Fruit fly (Drosophila melanogaster) whole organism, embryonic: ENCODE measurements around the gene Rpn9.

Experiments
- Bteb2 ChIP-seq: fragments of 200-800 bp; sonication (Bioruptor generic); optimal IDR thresholded peaks from 2 replicates; lab custom pipeline; 2016; ENCODE audit warnings: missing biosample characterization, missing genetic modification characterization
- CG10366 ChIP-seq: fragments of 200-800 bp; sonication (Bioruptor generic); IDR thresholded peaks from 2 replicates; pipeline ENCODE4 v1.3.6; 2022; ENCODE audit warnings: missing biosample characterization, missing genetic modification characterization
- CG10431 ChIP-seq: fragments of 200-800 bp; sonication (Bioruptor generic); optimal IDR thresholded peaks from 3 replicates; lab custom pipeline; 2018; ENCODE audit warnings: missing biosample characterization, mild to moderate bottlenecking, missing genetic modification characterization
- CG11456 ChIP-seq: fragments of 200-800 bp; sonication (Bioruptor generic); IDR thresholded peaks from 3 replicates; pipeline ENCODE4 v1.3.6; 2022; ENCODE audit warnings: missing biosample characterization, missing genetic modification characterization
- CG12299 ChIP-seq: fragments of 200-800 bp; sonication (Bioruptor generic); optimal IDR thresholded peaks from 2 replicates; lab custom pipeline; 2018; ENCODE audit warnings: missing biosample characterization, mild to moderate bottlenecking, missing genetic modification characterization
- CG15011 ChIP-seq: fragments of 200-800 bp; sonication (Bioruptor generic); optimal IDR thresholded peaks from 3 replicates; lab custom pipeline; 2018; ENCODE audit warnings: missing biosample characterization, mild to moderate bottlenecking, missing genetic modification characterization
- CG15514 ChIP-seq: fragments of 200-800 bp; sonication (Bioruptor generic); optimal IDR thresholded peaks from 3 replicates; lab custom pipeline; 2017; ENCODE audit warnings: missing biosample characterization, missing genetic modification characterization, mild to moderate bottlenecking, moderate library complexity, missing genetic modification reagents
- CG15696 ChIP-seq: fragments of 200-800 bp; sonication (Bioruptor generic); optimal IDR thresholded peaks from 2 replicates; lab custom pipeline; 2019; ENCODE audit warnings: missing biosample characterization, mild to moderate bottlenecking, missing genetic modification characterization, moderate library complexity
- CG1602 ChIP-seq: fragments of 200-800 bp; sonication (Bioruptor generic); optimal IDR thresholded peaks from 3 replicates; lab custom pipeline; 2016; ENCODE audit warnings: missing biosample characterization, missing genetic modification characterization
- CG17361 ChIP-seq: fragments of 200-800 bp; sonication (Bioruptor generic); IDR thresholded peaks from 3 replicates; pipeline ENCODE4 v1.3.6; 2022; ENCODE audit warnings: missing biosample characterization, missing genetic modification characterization
- CG17568 ChIP-seq: fragments of 200-800 bp; sonication (Bioruptor generic); optimal IDR thresholded peaks from 2 replicates; lab custom pipeline; 2018; ENCODE audit warnings: missing biosample characterization, mild to moderate bottlenecking, missing genetic modification characterization, moderate library complexity
- CG17612 ChIP-seq: fragments of 200-800 bp; sonication (Bioruptor generic); IDR thresholded peaks from 2 replicates; pipeline ENCODE4 v1.3.6; 2022; ENCODE audit warnings: missing biosample characterization, missing genetic modification characterization
- CG17912 ChIP-seq: fragments of 200-800 bp; sonication (Bioruptor generic); optimal IDR thresholded peaks from 2 replicates; lab custom pipeline; 2018; ENCODE audit warnings: missing biosample characterization, mild to moderate bottlenecking, missing genetic modification characterization
- CG2129 ChIP-seq: fragments of 200-800 bp; sonication (Bioruptor generic); IDR thresholded peaks from 2 replicates; pipeline ENCODE4 v1.3.6; 2022; ENCODE audit warnings: missing biosample characterization, missing genetic modification characterization; ENCODE audit not compliant: partially characterized antibody
- CG4820 ChIP-seq: fragments of 200-800 bp; sonication (Bioruptor generic); optimal IDR thresholded peaks from 3 replicates; lab custom pipeline; 2016; ENCODE audit warnings: missing biosample characterization, missing genetic modification characterization
- CG6654 ChIP-seq: fragments of 200-800 bp; sonication (Bioruptor generic); optimal IDR thresholded peaks from 2 replicates; lab custom pipeline; 2017; ENCODE audit warnings: missing biosample characterization, mild to moderate bottlenecking, missing genetic modification characterization
- CG7372 ChIP-seq: fragments of 200-800 bp; sonication (Bioruptor generic); IDR thresholded peaks from 2 replicates; pipeline ENCODE4 v1.3.6; 2022; ENCODE audit warnings: missing biosample characterization, missing genetic modification characterization
- CG9876 ChIP-seq: fragments of 200-800 bp; sonication (Bioruptor generic); optimal IDR thresholded peaks from 2 replicates; lab custom pipeline; 2016; ENCODE audit warnings: missing biosample characterization, missing genetic modification characterization
- D19A ChIP-seq: fragments of 200-800 bp; optimal IDR thresholded peaks from 3 replicates; lab custom pipeline; 2019; ENCODE audit warnings: missing biosample characterization, mild to moderate bottlenecking, missing genetic modification characterization, moderate library complexity
- Doc3 ChIP-seq: fragments of 200-800 bp; sonication (Bioruptor generic); IDR thresholded peaks from 3 replicates; pipeline ENCODE4 v1.3.6; 2022; ENCODE audit warnings: missing biosample characterization, missing genetic modification characterization; ENCODE audit not compliant: partially characterized antibody
- Eip74EF ChIP-seq, 2 experiments: fragments of 200-800 bp in 1 of 2; fragments of >200 bp in 1 of 2; sonication (Bioruptor generic) in 1 of 2; optimal IDR thresholded peaks; 2 replicates each; lab custom pipeline; 2017 to 2019; ENCODE audit warnings: missing biosample characterization in 2 of 2, missing genetic modification characterization in 2 of 2, mild to moderate bottlenecking in 1 of 2, moderate library complexity in 1 of 2
- Ets97D ChIP-seq: fragments of 200-800 bp; sonication (Bioruptor generic); optimal IDR thresholded peaks from 3 replicates; lab custom pipeline; 2016; ENCODE audit warnings: missing biosample characterization, missing genetic modification characterization
- GATAe ChIP-seq: fragments of 200-800 bp; sonication (Bioruptor generic); conservative IDR thresholded peaks from 2 replicates; pipeline ENCODE4 v1.3.6; 2022; ENCODE audit warnings: missing biosample characterization, missing genetic modification characterization
- Hr51 ChIP-seq, 2 experiments: fragments of 200-800 bp; sonication (Bioruptor generic); optimal IDR thresholded peaks; 2 replicates in 1 of 2; 3 replicates in 1 of 2; lab custom pipeline; 2016 to 2018; ENCODE audit warnings: missing biosample characterization in 2 of 2, missing genetic modification characterization in 2 of 2, mild to moderate bottlenecking in 1 of 2, moderate library complexity in 1 of 2
- Lpt ChIP-seq: fragments of >200 bp; optimal IDR thresholded peaks from 2 replicates; lab custom pipeline; 2018; ENCODE audit warnings: missing biosample characterization, missing genetic modification characterization
- MTF-1 ChIP-seq: fragments of 200-800 bp; sonication (Bioruptor generic); optimal IDR thresholded peaks from 2 replicates; lab custom pipeline; 2018; ENCODE audit warnings: missing biosample characterization, mild to moderate bottlenecking, missing genetic modification characterization, borderline replicate concordance
- Myb ChIP-seq: fragments of 200-800 bp; sonication (Bioruptor generic); optimal IDR thresholded peaks from 2 replicates; lab custom pipeline; 2016; ENCODE audit warnings: missing biosample characterization, missing genetic modification characterization
- NK7.1 ChIP-seq: fragments of 200-800 bp; sonication (Bioruptor generic); optimal IDR thresholded peaks from 3 replicates; lab custom pipeline; 2016; ENCODE audit warnings: missing biosample characterization, missing genetic modification characterization
- Nf-YC ChIP-seq: fragments of 200-800 bp; optimal IDR thresholded peaks from 3 replicates; lab custom pipeline; 2019; ENCODE audit warnings: missing biosample characterization, mild to moderate bottlenecking, missing genetic modification characterization, moderate library complexity
- NfI ChIP-seq: fragments of 200-800 bp; sonication (Bioruptor generic); optimal IDR thresholded peaks from 3 replicates; lab custom pipeline; 2018; ENCODE audit warnings: missing biosample characterization, mild to moderate bottlenecking, missing genetic modification characterization, moderate library complexity
- Sin3A ChIP-seq: fragments of >200 bp; optimal IDR thresholded peaks from 2 replicates; lab custom pipeline; 2018
- Spps ChIP-seq: fragments of 200-800 bp; sonication (Bioruptor generic); optimal IDR thresholded peaks from 2 replicates; lab custom pipeline; 2018; ENCODE audit warnings: missing biosample characterization, mild to moderate bottlenecking, missing genetic modification characterization
- Sry-δ ChIP-seq: fragments of 200-800 bp; sonication (Bioruptor generic); optimal IDR thresholded peaks from 2 replicates; lab custom pipeline; 2016; ENCODE audit warnings: missing biosample characterization, missing genetic modification characterization
- Taf1 ChIP-seq: fragments of 200-800 bp; sonication (Bioruptor generic); IDR thresholded peaks from 2 replicates; pipeline ENCODE4 v1.3.6; 2022; ENCODE audit warnings: missing biosample characterization, missing genetic modification characterization
- Usf ChIP-seq: fragments of 200-800 bp; sonication (Bioruptor generic); optimal IDR thresholded peaks from 2 replicates; lab custom pipeline; 2017; ENCODE audit warnings: missing genotype, missing biosample characterization, missing genetic modification characterization
- ash1 ChIP-seq: fragments of 200-800 bp; sonication (Bioruptor generic); optimal IDR thresholded peaks from 2 replicates; lab custom pipeline; 2018; ENCODE audit warnings: missing biosample characterization, mild to moderate bottlenecking, missing genetic modification characterization
- bab2 ChIP-seq: fragments of 200-800 bp; sonication (Bioruptor generic); optimal IDR thresholded peaks from 2 replicates; lab custom pipeline; 2016; ENCODE audit warnings: missing biosample characterization, missing genetic modification characterization
- croc ChIP-seq: fragments of 200-800 bp; sonication (Bioruptor generic); conservative IDR thresholded peaks from 3 replicates; pipeline ENCODE4 v1.3.6; 2022; ENCODE audit warnings: missing biosample characterization, missing genetic modification characterization
- dpn ChIP-seq, 2 experiments: fragments of 200-800 bp; sonication (Bioruptor generic); optimal IDR thresholded peaks; 3 replicates each; lab custom pipeline; 2016; ENCODE audit warnings: missing biosample characterization in 2 of 2, missing genetic modification characterization in 2 of 2
- eve ChIP-seq, 2 experiments: fragments of >200 bp; optimal IDR thresholded peaks; 2 replicates each; lab custom pipeline; 2017; ENCODE audit warnings: missing biosample characterization in 2 of 2, missing genetic modification characterization in 2 of 2
- gsb ChIP-seq: fragments of 200-800 bp; sonication (Bioruptor generic); IDR thresholded peaks from 2 replicates; pipeline ENCODE4 v1.3.6; 2022; ENCODE audit warnings: missing biosample characterization, missing genetic modification characterization
- gsb-n ChIP-seq: fragments of 200-800 bp; sonication (Bioruptor generic); optimal IDR thresholded peaks from 3 replicates; lab custom pipeline; 2018; ENCODE audit warnings: missing biosample characterization, mild to moderate bottlenecking, missing genetic modification characterization
- inv ChIP-seq: fragments of 200-800 bp; sonication (Bioruptor generic); IDR thresholded peaks from 2 replicates; pipeline ENCODE4 v1.3.6; 2022; ENCODE audit warnings: missing biosample characterization, missing genetic modification characterization; ENCODE audit not compliant: partially characterized antibody
- lmd ChIP-seq: fragments of 200-800 bp; sonication (Bioruptor generic); IDR thresholded peaks from 2 replicates; pipeline ENCODE4 v1.3.6; 2022; ENCODE audit warnings: missing biosample characterization, missing genetic modification characterization
- luna ChIP-seq: fragments of 200-800 bp; sonication (Bioruptor generic); optimal IDR thresholded peaks from 2 replicates; lab custom pipeline; 2016; ENCODE audit warnings: missing biosample characterization, missing genetic modification characterization
- pho ChIP-seq: fragments of 200-800 bp; sonication (Bioruptor generic); optimal IDR thresholded peaks from 2 replicates; lab custom pipeline; 2016; ENCODE audit warnings: missing biosample characterization, missing genetic modification characterization
- pnt ChIP-seq: fragments of 200-800 bp; sonication (Bioruptor generic); optimal IDR thresholded peaks from 3 replicates; lab custom pipeline; 2016; ENCODE audit warnings: missing biosample characterization, missing genetic modification characterization
- sens ChIP-seq: fragments of 200-800 bp; sonication (Bioruptor generic); peaks from one replicate; lab custom pipeline; 2016; ENCODE audit warnings: missing biosample characterization, missing genetic modification characterization
- stwl ChIP-seq: fragments of 200-800 bp; sonication (Bioruptor generic); optimal IDR thresholded peaks from 3 replicates; lab custom pipeline; 2018; ENCODE audit warnings: missing biosample characterization, mild to moderate bottlenecking, missing genetic modification characterization, moderate library complexity
- vfl ChIP-seq: fragments of 200-800 bp; sonication (Bioruptor generic); optimal IDR thresholded peaks from 2 replicates; lab custom pipeline; 2016; ENCODE audit warnings: missing biosample characterization, missing genetic modification characterization

Gene Rpn9

DNA sequence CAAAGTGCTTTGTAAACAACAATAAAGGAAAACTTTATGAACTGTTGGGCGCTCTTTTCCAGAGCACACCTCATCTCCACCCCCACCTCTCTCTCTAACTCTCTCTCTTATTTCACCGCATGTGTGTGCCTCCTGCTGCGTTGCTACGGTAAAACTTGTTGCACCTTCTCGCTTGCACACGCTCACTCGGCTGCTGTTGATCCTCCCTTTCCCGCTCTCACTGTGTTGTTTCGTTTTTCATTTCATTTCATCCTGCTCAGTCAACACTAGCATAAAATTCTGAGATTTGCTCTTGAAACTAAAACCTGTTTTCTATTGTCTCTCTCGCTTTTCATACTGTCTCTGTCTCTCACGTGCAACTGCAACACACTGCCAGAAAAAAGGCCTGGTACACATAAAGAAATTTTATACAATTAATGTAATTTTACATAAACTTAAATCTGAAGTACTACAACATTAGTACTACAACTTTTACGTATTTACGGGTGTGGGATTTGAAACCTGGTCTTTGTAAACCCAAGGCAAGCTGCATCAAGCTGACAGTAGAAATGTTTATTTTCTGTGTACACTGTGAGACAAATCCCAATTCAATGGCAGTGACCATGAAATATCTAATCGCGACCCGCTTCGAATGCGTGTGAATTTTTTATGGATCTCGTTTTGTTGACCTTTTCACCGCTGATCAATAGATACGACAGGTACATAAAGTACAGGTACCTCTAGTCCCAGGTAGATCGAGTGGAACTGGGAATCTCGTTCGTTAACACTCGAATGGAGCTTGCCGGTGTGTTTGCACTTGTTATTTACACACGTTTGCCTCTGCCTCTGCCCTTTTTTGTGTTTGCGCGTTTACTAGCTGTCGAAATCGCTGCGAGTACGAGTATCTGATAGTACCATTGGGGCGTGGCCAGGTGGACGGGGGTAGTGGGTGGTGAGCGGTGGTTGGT is 49.5 kb upstream of the Rpn9 start (continued):
- TF ChIP-seq Sry-δ (GFP tag; lab: Kevin White, UChicago) = peak; percentile 27
- TF ChIP-seq Ets97D (GFP tag; lab: Kevin White, UChicago) = peak; percentile 64
- TF ChIP-seq NfI (GFP tag; lab: Kevin White, UChicago) = peak; percentile 71
- TF ChIP-seq Nf-YC = peak; percentile 85
- peak; percentile 91 for TF ChIP-seq CG4820 (GFP tag; lab: Kevin White, UChicago)
- TF ChIP-seq Doc3 (GFP tag; lab: Robert Waterston, UW) = no peak
- peak in 1 of 2 experiments; percentile 77 for TF ChIP-seq eve (GFP tag; optimal IDR thresholded peaks at IDR 0.05; lab: Kevin White, UChicago)
- peak; percentile 62; the same call in 1 of the 2 replicates for TF ChIP-seq CG7372
- no peak; the same call in 1 of the 2 replicates for TF ChIP-seq CG17612
- TF ChIP-seq vfl (GFP tag; lab: Kevin White, UChicago) = peak; percentile 58
- peak; percentile 81 for TF ChIP-seq pnt (GFP tag; lab: Kevin White, UChicago)
- TF ChIP-seq stwl (tag; lab: Kevin White, UChicago) = peak; percentile 57
- peak; percentile 68 for TF ChIP-seq NK7.1 (GFP tag; lab: Kevin White, UChicago)
- no peak for TF ChIP-seq CG2129 (GFP tag; lab: Robert Waterston, UW)
- peak; percentile 74 for TF ChIP-seq CG15514 (GFP tag; lab: Kevin White, UChicago)
- peak; percentile 84 for TF ChIP-seq Usf (GFP tag; lab: Kevin White, UChicago)
- no peak for TF ChIP-seq Taf1 (GFP tag; lab: Robert Waterston, UW)
- peak; percentile 56 to 85 for TF ChIP-seq Hr51 (GFP tag; optimal IDR thresholded peaks at IDR 0.05; lab: Kevin White, UChicago)
- TF ChIP-seq Eip74EF (GFP tag; optimal IDR thresholded peaks at IDR 0.05; lab: Kevin White, UChicago) = peak in 1 of 2 experiments; percentile 80
- TF ChIP-seq pho = peak; percentile 9
- TF ChIP-seq CG10431 (GFP tag; lab: Kevin White, UChicago) = peak; percentile 75
- peak; percentile 95 for TF ChIP-seq GATAe (GFP tag; lab: Robert Waterston, UW)
- peak; percentile 70 for TF ChIP-seq CG15011 (GFP tag; lab: Kevin White, UChicago)
- TF ChIP-seq luna (GFP tag; lab: Kevin White, UChicago) = no peak
- TF ChIP-seq Spps = peak; percentile 92
- TF ChIP-seq CG9876 = no peak
- peak; percentile 99 for TF ChIP-seq sens (GFP tag; lab: Kevin White, UChicago)
- peak; percentile 87 for TF ChIP-seq croc (GFP tag; lab: Robert Waterston, UW)
- TF ChIP-seq CG12299 (tag; lab: Kevin White, UChicago) = peak; percentile 76
- peak; percentile 80 for TF ChIP-seq lmd
- peak; percentile 68 to 84 for TF ChIP-seq dpn (GFP tag; optimal IDR thresholded peaks at IDR 0.05; lab: Kevin White, UChicago)
- TF ChIP-seq D19A (tag; lab: Kevin White, UChicago) = peak; percentile 91
- TF ChIP-seq gsb = no peak
- no peak for TF ChIP-seq inv (GFP tag; lab: Robert Waterston, UW)
- TF ChIP-seq bab2 (GFP tag; lab: Kevin White, UChicago) = peak; percentile 78
- TF ChIP-seq CG17361 (GFP tag; lab: Robert Waterston, UW) = peak; percentile 94
- TF ChIP-seq CG17568 = peak; percentile 73
- TF ChIP-seq, all 482 proteins: peak for 412

DNA sequence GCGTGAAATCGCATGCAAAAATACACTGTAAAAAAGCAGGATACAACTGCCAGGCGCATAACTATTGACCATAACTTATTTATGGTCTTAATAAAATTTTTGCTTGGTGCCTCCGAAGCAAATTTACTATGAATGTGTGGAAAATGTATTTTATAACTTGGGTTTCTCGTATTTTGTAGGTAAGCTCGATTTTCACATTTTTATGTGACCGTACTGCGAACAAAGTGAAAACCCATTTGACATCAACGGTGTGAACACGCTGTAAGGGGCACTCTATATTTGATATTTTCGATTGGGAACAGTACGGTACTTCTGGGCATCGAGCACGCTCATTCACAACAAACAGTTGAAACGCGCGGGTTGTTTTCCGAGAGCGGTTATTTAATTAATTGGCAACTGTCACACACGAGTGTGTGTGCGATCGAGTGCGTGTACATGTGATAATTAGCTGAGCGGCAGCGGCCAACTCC is 48.2 kb upstream of the Rpn9 start, which contains the start of the genes Nup98-96 and mbc:
Gene Nup98-96 (minus strand): TSS at position 156 of the 470 bp plus-strand sequence.
Gene mbc (plus strand): TSS at position 300 of the 470 bp plus-strand sequence.
- TF ChIP-seq CG10366 = peak; percentile 85
- peak; percentile 79 for TF ChIP-seq Myb (GFP tag; lab: Kevin White, UChicago)
- no peak for TF ChIP-seq Lpt (GFP tag; lab: Kevin White, UChicago)
- peak; percentile 8 for TF ChIP-seq ash1
- peak; percentile 87 for TF ChIP-seq gsb-n
- TF ChIP-seq CG6654 (GFP tag; lab: Kevin White, UChicago) = peak; percentile 22
- peak; percentile 82 for TF ChIP-seq Bteb2 (GFP tag; lab: Kevin White, UChicago)
- no peak for TF ChIP-seq CG17912 (GFP tag; lab: Kevin White, UChicago)
- peak; percentile 91 for TF ChIP-seq CG1602 (GFP tag; lab: Kevin White, UChicago)
- TF ChIP-seq CG11456 (GFP tag; lab: Robert Waterston, UW) = peak; percentile 88
- TF ChIP-seq Sin3A = peak; percentile 100
- TF ChIP-seq CG15696 (tag; lab: Kevin White, UChicago) = peak; percentile 87
- TF ChIP-seq MTF-1 (GFP tag; lab: Kevin White, UChicago) = peak; percentile 72
